Worm (Caenorhabditis elegans): ENCODE measurements around the gene F25E5.2.

DNA sequence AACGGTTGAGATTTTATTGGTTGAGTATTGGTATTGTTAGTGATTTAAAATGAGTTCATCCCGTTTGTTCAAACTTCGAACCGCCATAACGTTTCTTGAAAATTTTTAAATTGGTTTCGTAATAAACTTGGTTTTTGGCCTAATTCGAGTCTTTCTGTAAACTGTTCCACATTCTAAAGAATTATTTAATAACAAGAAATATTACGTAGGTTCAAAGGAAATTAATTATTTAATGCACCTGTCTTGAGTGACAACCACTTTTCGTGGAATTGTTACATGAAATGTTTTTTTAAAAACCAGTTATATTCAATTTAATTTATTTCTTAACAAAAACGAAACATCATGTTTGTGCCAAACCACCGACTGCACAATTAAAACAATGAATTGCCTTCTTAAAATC lies 46.1 kb downstream of the F25E5.2 start:
- TF ChIP-seq ZK546.5 (tag; optimal IDR thresholded peaks at IDR 0.05), result no peak
- no peak for TF ChIP-seq mdl-1 (tag; optimal IDR thresholded peaks at IDR 0.05)
- no peak for TF ChIP-seq ztf-4 (tag; optimal IDR thresholded peaks at IDR 0.05)
- TF ChIP-seq elt-1 (tag; optimal IDR thresholded peaks at IDR 0.05), result no peak
- TF ChIP-seq nhr-237 (tag; optimal IDR thresholded peaks at IDR 0.05), result no peak

Measured in whole organism, L3 larva.